Worm (Caenorhabditis elegans) whole organism, L3 larva: ENCODE measurements around the gene math-28.

ENCODE experiments used
- egl-27 ChIP-seq: sonication (generic microtip); optimal IDR thresholded peaks from 4 replicates; lab custom pipeline; 2017; ENCODE audit warnings: missing biosample characterization, missing genetic modification reagents, missing genetic modification characterization
- jun-1 ChIP-seq: fragments of 150-350 bp; optimal IDR thresholded peaks from 2 replicates; lab custom pipeline; 2014; ENCODE audit warnings: missing biosample characterization, missing genetic modification reagents, missing genetic modification characterization
- nhr-28 ChIP-seq: fragments of 150-350 bp; optimal IDR thresholded peaks from 2 replicates; lab custom pipeline; 2014; ENCODE audit warnings: missing biosample characterization, missing genetic modification characterization
- nhr-77 ChIP-seq: fragments of 150-350 bp; optimal IDR thresholded peaks from 2 replicates; lab custom pipeline; 2014; ENCODE audit warnings: missing biosample characterization, missing genetic modification characterization
- unc-62 ChIP-seq: fragments of 150-350 bp; sonication (generic microtip); optimal IDR thresholded peaks from 4 replicates; lab custom pipeline; 2014; ENCODE audit warnings: missing biosample characterization, missing genetic modification reagents, missing genetic modification characterization

DNA sequence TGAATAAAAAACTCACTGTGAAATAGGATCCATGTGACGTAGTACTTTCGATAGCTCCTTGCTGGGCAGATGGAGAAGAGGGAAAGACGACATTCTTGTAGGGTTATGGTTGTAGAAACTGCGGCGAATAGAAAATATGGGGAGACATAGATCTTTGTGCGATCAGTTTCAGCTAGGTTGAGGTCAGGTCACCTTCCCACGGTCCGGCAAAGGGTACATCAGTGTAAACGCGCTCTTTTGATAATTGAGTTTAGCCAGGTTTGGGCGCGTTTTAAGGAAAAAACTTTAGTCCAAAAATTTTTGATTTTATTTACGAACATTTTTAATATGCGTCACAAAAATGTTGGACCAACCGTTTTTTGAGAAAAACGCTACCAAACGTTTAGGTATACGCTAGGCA lies 7.1 kb upstream of the math-28 start, which contains the start of gene F36H5.17:
- no peak for TF ChIP-seq jun-1 (tag; lab: Kevin White, UChicago)
- TF ChIP-seq nhr-77 (tag; lab: Kevin White, UChicago) = no peak
- TF ChIP-seq egl-27 (tag; lab: Kevin White, UChicago) = no peak
- TF ChIP-seq nhr-28 = no peak
- TF ChIP-seq unc-62 = no peak
